Worm (Caenorhabditis elegans) whole organism, young adult: ENCODE results near the gene smc-4.

Experiments
- B0336.3 ChIP-seq: fragments of 200-800 bp; sonication (Bioruptor generic); IDR thresholded peaks from 2 replicates; pipeline ENCODE4 v1.3.6; 2022; ENCODE audit warnings: missing genetic modification characterization, missing compliant biosample characterization
- C17E4.6 ChIP-seq: fragments of 200-800 bp; sonication (Bioruptor generic); IDR thresholded peaks from 2 replicates; pipeline ENCODE4 v1.3.6; 2022; ENCODE audit warnings: missing genetic modification reagents, missing genetic modification characterization, missing compliant biosample characterization
- F39B2.1 ChIP-seq: fragments of 200-800 bp; sonication (Bioruptor generic); IDR thresholded peaks from 2 replicates; pipeline ENCODE4 v1.3.6; 2022; ENCODE audit warnings: missing genetic modification reagents, missing genetic modification characterization, missing compliant biosample characterization
- Y53G8AR.9 ChIP-seq: fragments of 200-800 bp; sonication (Bioruptor generic); conservative IDR thresholded peaks from 2 replicates; pipeline ENCODE4 v1.3.6; 2022; ENCODE audit warnings: missing genetic modification reagents, missing genetic modification characterization, missing compliant biosample characterization
- attf-3 ChIP-seq: fragments of 200-800 bp; sonication (Bioruptor generic); conservative IDR thresholded peaks from 2 replicates; pipeline ENCODE4 v1.3.6; 2022; ENCODE audit warnings: missing genetic modification reagents, missing genetic modification characterization, missing compliant biosample characterization
- attf-6 ChIP-seq: fragments of 200-800 bp; sonication (Bioruptor generic); IDR thresholded peaks from 2 replicates; pipeline ENCODE4 v1.3.6; 2022; ENCODE audit warnings: missing genetic modification reagents, missing genetic modification characterization, missing compliant biosample characterization
- bed-1 ChIP-seq: fragments of 200-800 bp; sonication (Bioruptor generic); IDR thresholded peaks from 2 replicates; pipeline ENCODE4 v1.3.6; 2022; ENCODE audit warnings: missing genetic modification reagents, missing genetic modification characterization, missing compliant biosample characterization
- ccch-3 ChIP-seq: fragments of 200-800 bp; sonication (Bioruptor generic); optimal IDR thresholded peaks from 2 replicates; lab custom pipeline; 2018; ENCODE audit warnings: mild to moderate bottlenecking, missing genetic modification characterization, missing compliant biosample characterization
- cebp-1 ChIP-seq, 2 experiments: fragments of 200-800 bp in 1 of 2; sonication (Bioruptor generic) in 1 of 2; sonication (generic microtip) in 1 of 2; IDR thresholded peaks in 1 of 2; optimal IDR thresholded peaks in 1 of 2; 2 replicates each; pipeline versions ENCODE4 v1.3.6 to Lab custom; 2017 to 2022; ENCODE audit warnings: missing compliant biosample characterization in 2 of 2, missing genetic modification characterization in 2 of 2, mild to moderate bottlenecking in 1 of 2, missing genetic modification reagents in 1 of 2, moderate library complexity in 1 of 2
- ceh-100 ChIP-seq: fragments of 200-800 bp; sonication (Bioruptor generic); IDR thresholded peaks from 2 replicates; pipeline ENCODE4 v1.3.6; 2022; ENCODE audit warnings: missing genetic modification reagents, missing genetic modification characterization, missing compliant biosample characterization
- ceh-27 ChIP-seq: fragments of 200-800 bp; sonication (Bioruptor generic); optimal IDR thresholded peaks from 2 replicates; lab custom pipeline; 2018; ENCODE audit warnings: mild to moderate bottlenecking, missing genetic modification characterization, moderate library complexity, missing compliant biosample characterization
- ceh-40 ChIP-seq: fragments of 200-800 bp; sonication (Bioruptor generic); IDR thresholded peaks from 2 replicates; pipeline ENCODE4 v1.3.6; 2022; ENCODE audit warnings: missing genetic modification characterization, missing compliant biosample characterization
- ceh-91 ChIP-seq: fragments of 200-800 bp; sonication (Bioruptor generic); IDR thresholded peaks from 2 replicates; pipeline ENCODE4 v1.3.6; 2022; ENCODE audit warnings: missing genetic modification reagents, missing genetic modification characterization, missing compliant biosample characterization
- die-1 ChIP-seq: sonication (generic microtip); optimal IDR thresholded peaks from 2 replicates; lab custom pipeline; 2016; ENCODE audit warnings: missing genotype, mild to moderate bottlenecking, missing genetic modification characterization, missing compliant biosample characterization
- efl-1 ChIP-seq: fragments of 150-350 bp; optimal IDR thresholded peaks from 2 replicates; lab custom pipeline; 2014; ENCODE audit warnings: missing biosample characterization, missing genetic modification reagents, missing genetic modification characterization
- egl-18 ChIP-seq: fragments of 200-800 bp; sonication (Bioruptor generic); IDR thresholded peaks from 2 replicates; pipeline ENCODE4 v1.3.6; 2022; ENCODE audit warnings: missing genetic modification reagents, missing genetic modification characterization, missing compliant biosample characterization
- egl-44 ChIP-seq: fragments of 200-800 bp; sonication (Bioruptor generic); IDR thresholded peaks from 2 replicates; pipeline ENCODE4 v1.3.6; 2022; ENCODE audit warnings: missing genetic modification reagents, missing genetic modification characterization, missing compliant biosample characterization
- egrh-3 ChIP-seq: fragments of 200-800 bp; sonication (Bioruptor generic); IDR thresholded peaks from 2 replicates; pipeline ENCODE4 v1.3.6; 2022; ENCODE audit warnings: missing genetic modification reagents, missing genetic modification characterization, missing compliant biosample characterization
- ekl-4 ChIP-seq: fragments of 200-800 bp; sonication (Bioruptor generic); IDR thresholded peaks from 2 replicates; pipeline ENCODE4 v1.3.6; 2022; ENCODE audit warnings: missing genetic modification reagents, missing genetic modification characterization, missing compliant biosample characterization
- let-607 ChIP-seq, 2 experiments: fragments of 200-800 bp in 1 of 2; sonication (Bioruptor generic) in 1 of 2; sonication (generic microtip) in 1 of 2; optimal IDR thresholded peaks; 2 replicates each; lab custom pipeline; 2016 to 2018; ENCODE audit warnings: mild to moderate bottlenecking in 2 of 2, missing compliant biosample characterization in 2 of 2, missing genetic modification characterization in 2 of 2, moderate library complexity in 2 of 2, missing genotype in 1 of 2
- lin-26 ChIP-seq: fragments of 200-800 bp; sonication (Bioruptor generic); IDR thresholded peaks from 2 replicates; pipeline ENCODE4 v1.3.6; 2022; ENCODE audit warnings: missing genetic modification reagents, missing genetic modification characterization, missing compliant biosample characterization
- lin-40 ChIP-seq: sonication (generic microtip); optimal IDR thresholded peaks from 2 replicates; lab custom pipeline; 2016; ENCODE audit warnings: missing genetic modification characterization, mild to moderate bottlenecking, missing compliant biosample characterization, missing genotype, missing genetic modification reagents
- lin-54 ChIP-seq: fragments of 200-800 bp; sonication (Bioruptor generic); optimal IDR thresholded peaks from 2 replicates; lab custom pipeline; 2018; ENCODE audit warnings: mild to moderate bottlenecking, missing genetic modification characterization, missing compliant biosample characterization
- lsl-1 ChIP-seq: fragments of 200-800 bp; sonication (Bioruptor generic); optimal IDR thresholded peaks from 2 replicates; lab custom pipeline; 2018; ENCODE audit warnings: mild to moderate bottlenecking, missing genetic modification characterization, moderate library complexity, missing compliant biosample characterization
- madf-10 ChIP-seq: sonication (generic microtip); optimal IDR thresholded peaks from 2 replicates; lab custom pipeline; 2016; ENCODE audit warnings: mild to moderate bottlenecking, missing genetic modification characterization, missing compliant biosample characterization
- madf-6 ChIP-seq: fragments of 200-800 bp; sonication (Bioruptor generic); IDR thresholded peaks from 2 replicates; pipeline ENCODE4 v1.3.6; 2022; ENCODE audit warnings: missing genetic modification reagents, missing genetic modification characterization, missing compliant biosample characterization
- mcd-1 ChIP-seq: fragments of 200-800 bp; sonication (Bioruptor generic); IDR thresholded peaks from 2 replicates; pipeline ENCODE4 v1.3.6; 2022; ENCODE audit warnings: missing genetic modification reagents, missing genetic modification characterization, missing compliant biosample characterization
- nfya-2 ChIP-seq: fragments of 200-800 bp; sonication (Bioruptor generic); IDR thresholded peaks from 2 replicates; pipeline ENCODE4 v1.3.6; 2022; ENCODE audit warnings: missing genetic modification reagents, missing genetic modification characterization, missing compliant biosample characterization
- nfyb-1 ChIP-seq: fragments of 200-800 bp; sonication (Bioruptor generic); IDR thresholded peaks from 2 replicates; pipeline ENCODE4 v1.3.6; 2022; ENCODE audit warnings: missing genetic modification reagents, missing genetic modification characterization, missing compliant biosample characterization
- nhr-179 ChIP-seq: sonication (generic microtip); optimal IDR thresholded peaks from 2 replicates; lab custom pipeline; 2016; ENCODE audit warnings: mild to moderate bottlenecking, missing genetic modification characterization, missing compliant biosample characterization
- nhr-80 ChIP-seq: sonication (generic microtip); optimal IDR thresholded peaks from 2 replicates; lab custom pipeline; 2016; ENCODE audit warnings: missing genetic modification characterization, missing compliant biosample characterization
- nhr-90 ChIP-seq: sonication (generic microtip); optimal IDR thresholded peaks from 2 replicates; lab custom pipeline; 2016; ENCODE audit warnings: missing genotype, mild to moderate bottlenecking, missing genetic modification characterization, missing compliant biosample characterization
- pha-4 ChIP-seq: fragments of 150-350 bp; sonication (generic microtip); optimal IDR thresholded peaks from 2 replicates; lab custom pipeline; 2014; ENCODE audit warnings: missing biosample characterization, missing genetic modification reagents, missing genetic modification characterization
- sdz-38 ChIP-seq: sonication (generic microtip); optimal IDR thresholded peaks from 2 replicates; lab custom pipeline; 2016; ENCODE audit warnings: missing genotype, missing genetic modification characterization, missing compliant biosample characterization
- snpc-1.1 ChIP-seq: sonication (generic microtip); optimal IDR thresholded peaks from 2 replicates; lab custom pipeline; 2017; ENCODE audit warnings: missing genetic modification characterization, mild to moderate bottlenecking, missing compliant biosample characterization, antibody characterized with exemption, moderate library complexity, missing genotype, missing genetic modification reagents; ENCODE audit not compliant: insufficient read depth
- snpc-1.3 ChIP-seq: sonication (generic microtip); optimal IDR thresholded peaks from 2 replicates; lab custom pipeline; 2017; ENCODE audit warnings: missing genetic modification characterization, mild to moderate bottlenecking, missing compliant biosample characterization, antibody characterized with exemption, moderate library complexity, missing genotype, missing genetic modification reagents; ENCODE audit not compliant: insufficient read depth
- snpc-4 ChIP-seq, 5 experiments: fragments of 150-350 bp in 1 of 5; sonication (generic microtip) in 4 of 5; optimal IDR thresholded peaks; 2 replicates each; lab custom pipeline; 2014 to 2018; ENCODE audit warnings: missing genetic modification characterization in 5 of 5, missing biosample characterization in 3 of 5, antibody characterized with exemption in 2 of 5, mild to moderate bottlenecking in 2 of 5, missing compliant biosample characterization in 2 of 5, missing genotype in 2 of 5, moderate library complexity in 2 of 5, missing genetic modification reagents in 1 of 5
- tbp1 ChIP-seq: fragments of 200-800 bp; sonication (Bioruptor generic); optimal IDR thresholded peaks from 2 replicates; lab custom pipeline; 2018; ENCODE audit warnings: mild to moderate bottlenecking, missing genetic modification characterization, missing compliant biosample characterization
- xnd-1 ChIP-seq: sonication (generic microtip); optimal IDR thresholded peaks from 2 replicates; lab custom pipeline; 2016; ENCODE audit warnings: missing genotype, missing genetic modification reagents, missing genetic modification characterization, missing compliant biosample characterization
- zfh-2 ChIP-seq: fragments of 200-800 bp; sonication (Bioruptor generic); conservative IDR thresholded peaks from 2 replicates; pipeline ENCODE4 v1.3.6; 2022; ENCODE audit warnings: missing genetic modification reagents, missing genetic modification characterization, missing compliant biosample characterization
- ztf-18 ChIP-seq: sonication (generic microtip); optimal IDR thresholded peaks from 2 replicates; lab custom pipeline; 2016; ENCODE audit warnings: missing genotype, mild to moderate bottlenecking, missing genetic modification characterization, missing compliant biosample characterization
- ztf-22 ChIP-seq: fragments of 200-800 bp; sonication (Bioruptor generic); optimal IDR thresholded peaks from 2 replicates; lab custom pipeline; 2018; ENCODE audit warnings: mild to moderate bottlenecking, missing genetic modification characterization, moderate library complexity, missing compliant biosample characterization

The smc-4 gene

DNA sequence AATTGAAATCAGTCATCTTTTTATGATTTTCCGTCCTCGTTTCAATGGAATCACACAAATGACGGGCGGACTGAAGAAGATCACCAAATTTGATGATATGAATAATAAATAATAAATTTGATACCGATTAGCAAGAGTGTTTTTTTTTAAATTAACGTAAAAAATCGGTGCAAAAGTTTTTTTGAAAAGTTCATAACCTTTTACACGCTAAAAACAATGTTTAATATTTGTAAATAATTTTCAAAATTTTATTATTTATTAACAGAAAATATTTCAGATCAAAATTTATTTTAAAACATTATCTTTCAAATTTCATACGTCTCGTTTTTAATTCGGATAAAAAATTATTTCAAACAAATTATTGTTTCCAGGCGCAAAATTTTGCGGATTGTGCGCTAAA, 42.3 kb upstream of the smc-4 start, which contains the start of gene M88.3:
Gene M88.3 (minus strand): TSS at position 101 of the 400 bp plus-strand sequence.
- no peak for TF ChIP-seq madf-10
- TF ChIP-seq F39B2.1 (GFP tag; lab: Robert Waterston, UW) = no peak
- no peak for TF ChIP-seq xnd-1 (tag; lab: Kevin White, UChicago)

DNA sequence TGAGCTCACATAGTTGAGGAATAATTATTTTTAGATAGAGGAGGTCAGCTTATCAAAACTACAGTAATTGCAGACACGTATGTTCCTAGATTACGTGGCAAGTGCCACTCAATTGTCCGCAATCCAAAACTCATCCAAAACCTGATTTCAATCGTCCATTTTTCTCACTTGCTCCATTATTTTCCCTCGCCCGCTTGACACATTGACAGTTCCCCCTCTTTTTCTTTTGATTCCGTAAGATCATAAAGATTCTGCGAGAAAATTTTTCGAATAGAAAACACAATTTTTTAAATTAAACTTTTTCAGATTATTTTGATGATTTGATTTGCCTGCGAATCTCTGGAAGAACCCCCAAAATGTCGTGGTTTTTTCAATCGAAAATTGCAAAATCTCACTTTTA, 38.6 kb upstream of the smc-4 start, which contains the start of gene M88.4:
Gene M88.4 (plus strand): TSS at position 301 of the 400 bp plus-strand sequence.
- no peak for TF ChIP-seq ekl-4 (GFP tag; lab: Robert Waterston, UW)
- no peak for TF ChIP-seq ceh-27 (GFP tag; lab: Kevin White, UChicago)
- TF ChIP-seq let-607 (tag; optimal IDR thresholded peaks at IDR 0.05; lab: Kevin White, UChicago) = no peak
- TF ChIP-seq ceh-40 (GFP tag; lab: Robert Waterston, UW) = no peak
- TF ChIP-seq lsl-1 (GFP tag; lab: Kevin White, UChicago) = no peak
- no peak for TF ChIP-seq sdz-38
- no peak for TF ChIP-seq C17E4.6 (GFP tag; lab: Robert Waterston, UW)
- no peak for TF ChIP-seq ceh-91 (GFP tag; lab: Robert Waterston, UW)
- no peak for TF ChIP-seq Y53G8AR.9 (GFP tag; lab: Robert Waterston, UW)
- no peak for TF ChIP-seq egl-44
- no peak for TF ChIP-seq egl-18
- TF ChIP-seq F39B2.1 (GFP tag; lab: Robert Waterston, UW) = no peak
- no peak for TF ChIP-seq madf-6 (GFP tag; lab: Robert Waterston, UW)
- TF ChIP-seq pha-4 (tag; lab: Kevin White, UChicago) = no peak

DNA sequence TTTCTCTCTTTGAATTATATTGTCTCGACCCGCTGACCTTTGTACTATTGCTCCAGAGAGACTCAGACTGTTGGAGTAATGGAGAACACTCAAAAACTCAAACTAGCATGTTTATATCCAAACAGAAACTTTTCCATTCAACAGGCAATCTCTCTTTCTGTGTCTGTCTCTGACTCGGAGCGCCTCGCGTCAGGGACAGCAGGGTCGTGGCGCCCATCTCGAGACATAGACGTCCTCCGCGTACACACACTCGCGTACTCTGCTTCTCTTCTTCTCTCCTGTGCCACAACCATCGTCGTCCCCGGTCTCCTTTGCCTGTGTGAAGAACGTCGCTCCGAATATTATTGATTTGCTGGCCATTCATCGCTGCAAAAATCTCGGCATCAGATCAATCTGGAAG, 35.3 kb upstream of the smc-4 start:
- peak; percentile 42; the same call in 1 of the 2 replicates for TF ChIP-seq cebp-1 (GFP tag; IDR thresholded peaks at IDR 0.05; lab: Robert Waterston, UW)
- TF ChIP-seq cebp-1 (tag; optimal IDR thresholded peaks at IDR 0.05; lab: Kevin White, UChicago) = peak; percentile 73
- no peak for TF ChIP-seq nfya-2 (GFP tag; lab: Robert Waterston, UW)
- peak; percentile 45 for TF ChIP-seq nhr-90
- peak; percentile 72 for TF ChIP-seq nfyb-1 (GFP tag; lab: Robert Waterston, UW)
- no peak for TF ChIP-seq sdz-38
- TF ChIP-seq madf-6 (GFP tag; lab: Robert Waterston, UW) = no peak
- peak; percentile 59 for TF ChIP-seq lin-40
- TF ChIP-seq ekl-4 (GFP tag; lab: Robert Waterston, UW) = 0 out of 2 replicates have a peak, but pooled peaks have one; percentile 30
- TF ChIP-seq attf-3 (GFP tag; lab: Robert Waterston, UW) = 0 out of 2 replicates have a peak, but pooled peaks have one; percentile 9
- peak; percentile 56 for TF ChIP-seq egrh-3 (GFP tag; lab: Robert Waterston, UW)
- no peak for TF ChIP-seq ztf-22
- TF ChIP-seq nhr-80 (tag; lab: Kevin White, UChicago) = peak; percentile 98
- TF ChIP-seq zfh-2 = peak; percentile 98
- TF ChIP-seq die-1 (tag; lab: Kevin White, UChicago) = peak; percentile 6
- no peak for TF ChIP-seq bed-1 (GFP tag; lab: Robert Waterston, UW)
- peak; percentile 2 to 30 for TF ChIP-seq let-607 (tag; optimal IDR thresholded peaks at IDR 0.05; lab: Kevin White, UChicago)
- TF ChIP-seq snpc-1.3 (tag; lab: Kevin White, UChicago) = no peak
- peak; percentile 65 for TF ChIP-seq mcd-1 (GFP tag; lab: Robert Waterston, UW)
- TF ChIP-seq ccch-3 (GFP tag; lab: Kevin White, UChicago) = no peak
- TF ChIP-seq attf-6 (GFP tag; lab: Robert Waterston, UW) = no peak
- TF ChIP-seq egl-44 = no peak
- TF ChIP-seq lin-54 (GFP tag; lab: Kevin White, UChicago) = peak; percentile 40
- peak; percentile 8 for TF ChIP-seq tbp1 (GFP tag; lab: Kevin White, UChicago)
- TF ChIP-seq ztf-18 (tag; lab: Kevin White, UChicago) = peak; percentile 47
- TF ChIP-seq lin-26 = peak; percentile 47; the same call in 1 of the 2 replicates
- no peak for TF ChIP-seq snpc-1.1 (tag; lab: Kevin White, UChicago)
- TF ChIP-seq efl-1 (GFP tag; lab: Kevin White, UChicago) = no peak
- no peak for TF ChIP-seq ceh-100
- TF ChIP-seq nhr-179 (tag; lab: Kevin White, UChicago) = no peak
- peak; percentile 45; the same call in 1 of the 2 replicates for TF ChIP-seq B0336.3 (GFP tag; lab: Robert Waterston, UW)
- TF ChIP-seq snpc-4 (GFP tag; optimal IDR thresholded peaks at IDR 0.05; lab: Kevin White, UChicago) = no peak
- peak in 3 of 4 experiments; percentile 12 to 55 (median 45) for TF ChIP-seq snpc-4 (tag; optimal IDR thresholded peaks at IDR 0.05; lab: Kevin White, UChicago)
